Worm (Caenorhabditis elegans): ENCODE data around the gene C33D9.13.
A peak's percentile ranks its signal among the peaks of the same experiment; 100 is the strongest.

The C33D9.13 gene

ce11 chrIV:8825997-8826605 lies 41.0 kb upstream of the C33D9.13 start:
- TF ChIP-seq tbx-9 (tag; optimal IDR thresholded peaks at IDR 0.05; ENCODE audit: borderline replicate concordance) (no peak), ama-1 (optimal IDR thresholded peaks at IDR 0.05) (peak; percentile 32), ama-1 (GFP tag; optimal IDR thresholded peaks at IDR 0.05) (no peak)

- no peak for TF ChIP-seq rpc-1 (optimal IDR thresholded peaks at IDR 0.05)
- no peak for TF ChIP-seq rpc-1 (tag; optimal IDR thresholded peaks at IDR 0.05)
- TF ChIP-seq hsf-1 (GFP tag; IDR thresholded peaks at IDR 0.05), result no peak
- TF ChIP-seq F57C9.4 (tag; optimal IDR thresholded peaks at IDR 0.05), result no peak
- no peak for TF ChIP-seq nfya-2 (GFP tag; IDR thresholded peaks at IDR 0.05)
- no peak for TF ChIP-seq attf-6 (GFP tag; IDR thresholded peaks at IDR 0.05)
- no peak for TF ChIP-seq F10E7.11 (tag; optimal IDR thresholded peaks at IDR 0.05)
- TF ChIP-seq C06A6.2 (GFP tag; conservative IDR thresholded peaks at IDR 0.05), result no peak
- no peak for TF ChIP-seq B0035.1 (tag; optimal IDR thresholded peaks at IDR 0.05)
- no peak for TF ChIP-seq F37B4.10 (GFP tag; IDR thresholded peaks at IDR 0.05)
- TF ChIP-seq snpc-3.4 (tag; optimal IDR thresholded peaks at IDR 0.05), result no peak
- no peak for TF ChIP-seq madf-3 (GFP tag; IDR thresholded peaks at IDR 0.05)
- TF ChIP-seq ceh-27 (GFP tag; optimal IDR thresholded peaks at IDR 0.05), result no peak
- TF ChIP-seq madf-10 (tag; optimal IDR thresholded peaks at IDR 0.05), result no peak
- no peak for TF ChIP-seq ceh-91 (GFP tag; IDR thresholded peaks at IDR 0.05)
Observed at ce11 chrIV:8824145-8824833, 39.2 kb upstream of the C33D9.13 start, which contains the start of the genes col-117 and col-3. TSS of gene col-117 (minus strand) at chrIV:8824195. TSS of gene col-3 (plus strand) at chrIV:8824783.

ce11 chrIV:8822598-8822997 lies 37.5 kb upstream of the C33D9.13 start:
- TF ChIP-seq madf-10 (tag; optimal IDR thresholded peaks at IDR 0.05), result no peak
- TF ChIP-seq F23B12.7 (tag; optimal IDR thresholded peaks at IDR 0.05; ENCODE audit: insufficient read depth), result no peak
- TF ChIP-seq sea-2 (GFP tag; IDR thresholded peaks at IDR 0.05), result no peak
- TF ChIP-seq egrh-3 (GFP tag; IDR thresholded peaks at IDR 0.05), result no peak
- TF ChIP-seq lin-40 (tag; optimal IDR thresholded peaks at IDR 0.05), result no peak
- TF ChIP-seq T07F8.4 (tag; optimal IDR thresholded peaks at IDR 0.05), result no peak
- no peak for TF ChIP-seq B0019.2 (GFP tag; conservative IDR thresholded peaks at IDR 0.05)
- no peak for TF ChIP-seq F37B4.10 (GFP tag; IDR thresholded peaks at IDR 0.05)
- no peak for TF ChIP-seq T26A5.8 (tag; optimal IDR thresholded peaks at IDR 0.05)
- no peak for TF ChIP-seq ccch-3 (GFP tag; optimal IDR thresholded peaks at IDR 0.05)
- TF ChIP-seq B0336.3 (GFP tag; IDR thresholded peaks at IDR 0.05), result no peak
- no peak for TF ChIP-seq lag-1 (GFP tag; IDR thresholded peaks at IDR 0.05)

ce11 chrIV:8821147-8821546 lies 36.1 kb upstream of the C33D9.13 start, which contains the start of gene T28C6.5:
TSS of gene T28C6.5 (plus strand) at chrIV:8821447.
- TF ChIP-seq chd-7 (tag; optimal IDR thresholded peaks at IDR 0.05), result no peak

ce11 chrIV:8820041-8820440 lies 35.0 kb upstream of the C33D9.13 start, which contains the start of gene T28C6.3:
TSS of gene T28C6.3 (plus strand) at chrIV:8820341.
- no peak for TF ChIP-seq sdz-38 (tag; optimal IDR thresholded peaks at IDR 0.05)
- TF ChIP-seq F52B5.7 (tag; optimal IDR thresholded peaks at IDR 0.05), result no peak
- no peak for TF ChIP-seq pbrm-1 (GFP tag; IDR thresholded peaks at IDR 0.05)
- no peak for TF ChIP-seq bed-2 (GFP tag; IDR thresholded peaks at IDR 0.05)
- no peak for TF ChIP-seq C17E4.6 (GFP tag; IDR thresholded peaks at IDR 0.05)
- no peak for TF ChIP-seq nhr-179 (tag; optimal IDR thresholded peaks at IDR 0.05)
- TF ChIP-seq ZK185.1 (tag; optimal IDR thresholded peaks at IDR 0.05; ENCODE audit: poor library complexity, severe bottlenecking), result no peak
- no peak for TF ChIP-seq C06A6.2 (GFP tag; conservative IDR thresholded peaks at IDR 0.05)
- TF ChIP-seq zfh-2 (GFP tag; conservative IDR thresholded peaks at IDR 0.05), result no peak
